Worm (Caenorhabditis elegans) whole organism, mixed stage, embryonic: ENCODE measurements around the gene hex-2.

Experiments
- hlh-1 ChIP-seq: fragments of 150-350 bp; optimal IDR thresholded peaks from 2 replicates; lab custom pipeline; 2014; ENCODE audit warnings: missing biosample characterization, missing genetic modification reagents, missing genetic modification characterization
- lsy-2 ChIP-seq: fragments of 150-350 bp; optimal IDR thresholded peaks from 2 replicates; lab custom pipeline; 2014; ENCODE audit warnings: missing biosample characterization, missing genetic modification characterization
- mab-5 ChIP-seq: fragments of 150-350 bp; optimal IDR thresholded peaks from 2 replicates; lab custom pipeline; 2014; ENCODE audit warnings: missing biosample characterization, missing genetic modification characterization
- mls-2 ChIP-seq: sonication (generic microtip); optimal IDR thresholded peaks from 2 replicates; lab custom pipeline; 2016; ENCODE audit warnings: mild to moderate bottlenecking, missing genetic modification characterization, moderate library complexity, missing compliant biosample characterization
- nhr-12 ChIP-seq: fragments of 150-350 bp; optimal IDR thresholded peaks from 2 replicates; lab custom pipeline; 2014; ENCODE audit warnings: missing biosample characterization, missing genetic modification characterization
- nhr-237 ChIP-seq: fragments of 150-350 bp; optimal IDR thresholded peaks from 2 replicates; lab custom pipeline; 2014; ENCODE audit warnings: missing biosample characterization, missing genetic modification characterization
- nhr-28 ChIP-seq: fragments of 150-350 bp; optimal IDR thresholded peaks from 2 replicates; lab custom pipeline; 2014; ENCODE audit warnings: missing biosample characterization, missing genetic modification characterization
- sptf-1 ChIP-seq: sonication (generic microtip); optimal IDR thresholded peaks from 2 replicates; lab custom pipeline; 2017; ENCODE audit warnings: mild to moderate bottlenecking, missing genetic modification characterization, moderate library complexity, missing compliant biosample characterization
- unc-39 ChIP-seq: fragments of 150-350 bp; optimal IDR thresholded peaks from 2 replicates; lab custom pipeline; 2014; ENCODE audit warnings: missing biosample characterization, missing genetic modification characterization
- unc-62 ChIP-seq: fragments of 150-350 bp; optimal IDR thresholded peaks from 2 replicates; lab custom pipeline; 2014; ENCODE audit warnings: missing biosample characterization, missing genetic modification reagents, missing genetic modification characterization

DNA sequence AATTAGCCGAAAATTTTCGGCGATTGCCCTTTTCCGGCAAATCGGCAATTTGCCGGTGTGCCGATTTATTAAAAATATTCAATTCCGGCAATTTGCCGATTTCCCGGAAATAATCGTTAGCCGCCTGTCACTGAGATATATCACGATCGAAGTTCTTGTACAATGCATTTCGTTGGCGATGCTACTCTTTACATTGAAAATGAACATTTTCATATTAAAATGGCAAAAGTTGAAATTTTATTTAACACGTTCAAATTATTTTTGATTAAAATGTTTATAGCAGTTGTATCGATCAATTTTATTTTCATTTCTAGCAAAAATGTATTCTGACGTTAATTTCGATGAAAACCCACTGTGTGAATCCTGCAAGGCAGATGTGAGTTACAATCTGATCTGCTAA is 39.5 kb upstream of the hex-2 start, which contains the start of gene M03E7.3:
- TF ChIP-seq hlh-1 (tag; lab: Kevin White, UChicago) (no peak), nhr-12 (tag; lab: Kevin White, UChicago) (no peak), nhr-237 (no peak), nhr-28 (tag; lab: Kevin White, UChicago) (no peak), unc-62 (GFP tag; lab: Kevin White, UChicago) (no peak), lsy-2 (tag; lab: Kevin White, UChicago) (no peak), mab-5 (tag; lab: Kevin White, UChicago) (no peak), mls-2 (tag; lab: Kevin White, UChicago) (no peak), sptf-1 (tag; lab: Kevin White, UChicago) (no peak), unc-39 (no peak)
